Fruit fly (Drosophila melanogaster) whole organism, adult: ENCODE measurements around the gene yata.

Experiments
- CG14711 ChIP-seq: fragments of 200-800 bp; sonication (Bioruptor generic); optimal IDR thresholded peaks from 2 replicates; lab custom pipeline; 2018; ENCODE audit warnings: missing biosample characterization, mild to moderate bottlenecking, missing genetic modification characterization, moderate library complexity
- bab1 ChIP-seq: fragments of 200-800 bp; sonication (Bioruptor generic); optimal IDR thresholded peaks from 3 replicates; lab custom pipeline; 2019; ENCODE audit warnings: missing biosample characterization, mild to moderate bottlenecking, missing genetic modification characterization, moderate library complexity
- cnc ChIP-seq, 2 experiments: fragments of >200 bp; optimal IDR thresholded peaks; 2 replicates each; lab custom pipeline; 2017
- tj ChIP-seq: fragments of 200-800 bp; sonication (Bioruptor generic); optimal IDR thresholded peaks from 3 replicates; lab custom pipeline; 2017; ENCODE audit warnings: missing biosample characterization, mild to moderate bottlenecking, missing genetic modification characterization, moderate library complexity

DNA sequence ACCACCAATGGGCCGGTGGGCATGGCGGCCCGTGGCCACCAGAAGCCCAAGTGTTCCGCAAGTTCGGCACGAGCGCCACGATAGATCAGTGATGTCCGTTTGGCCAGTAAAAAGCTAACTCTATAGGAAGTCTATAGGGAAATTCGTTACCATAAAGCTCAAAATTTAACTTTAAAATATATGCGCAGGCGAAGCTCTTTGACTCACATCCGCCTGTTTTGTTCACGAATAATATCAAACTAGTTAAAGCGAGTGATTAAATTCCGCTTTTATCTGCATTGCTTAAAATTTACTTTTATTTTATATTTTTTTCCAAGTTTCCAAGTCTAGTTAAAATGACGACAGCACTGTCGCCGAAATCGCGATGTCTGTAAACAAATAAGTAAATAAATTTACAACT is 8.7 kb downstream of the yata start:
- no peak for TF ChIP-seq tj (GFP tag; lab: Kevin White, UChicago)
- no peak for TF ChIP-seq CG14711 (tag; lab: Kevin White, UChicago)
- no peak for TF ChIP-seq cnc (optimal IDR thresholded peaks at IDR 0.05; lab: Kevin White, UChicago)
- no peak for TF ChIP-seq bab1 (GFP tag; lab: Kevin White, UChicago)
